Fruit fly (Drosophila melanogaster) whole organism, embryonic: Measurements from ENCODE around the gene Gr61a.

Source experiments
- CG14710 ChIP-seq: fragments of 200-800 bp; sonication (Bioruptor generic); optimal IDR thresholded peaks from 3 replicates; lab custom pipeline; 2019; ENCODE audit warnings: missing biosample characterization, mild to moderate bottlenecking, missing genetic modification characterization, moderate library complexity
- CG18476 ChIP-seq: fragments of 200-800 bp; sonication (Bioruptor generic); optimal IDR thresholded peaks from 2 replicates; lab custom pipeline; 2016; ENCODE audit warnings: missing biosample characterization, mild to moderate bottlenecking, missing genetic modification characterization
- CG7928 ChIP-seq: fragments of 200-800 bp; sonication (Bioruptor generic); optimal IDR thresholded peaks from 2 replicates; lab custom pipeline; 2017; ENCODE audit warnings: missing biosample characterization, mild to moderate bottlenecking, missing genetic modification characterization
- CG8765 ChIP-seq: fragments of 200-800 bp; sonication (Bioruptor generic); IDR thresholded peaks from 2 replicates; pipeline ENCODE4 v1.3.6; 2022; ENCODE audit warnings: missing biosample characterization, missing genetic modification characterization
- Dad ChIP-seq: fragments of 200-800 bp; sonication (Bioruptor generic); optimal IDR thresholded peaks from 3 replicates; lab custom pipeline; 2016; ENCODE audit warnings: missing biosample characterization, missing genetic modification characterization
- Fer3 ChIP-seq: fragments of 200-800 bp; sonication (Bioruptor generic); optimal IDR thresholded peaks from 2 replicates; lab custom pipeline; 2018; ENCODE audit warnings: missing biosample characterization, mild to moderate bottlenecking, missing genetic modification characterization, moderate library complexity
- eve ChIP-seq, 2 experiments: fragments of >200 bp; optimal IDR thresholded peaks; 2 replicates each; lab custom pipeline; 2017; ENCODE audit warnings: missing biosample characterization in 2 of 2, missing genetic modification characterization in 2 of 2
- exex ChIP-seq: fragments of 200-800 bp; sonication (Bioruptor generic); optimal IDR thresholded peaks from 4 replicates; lab custom pipeline; 2018; ENCODE audit warnings: missing biosample characterization, mild to moderate bottlenecking, missing genetic modification characterization, moderate library complexity
- stwl ChIP-seq: fragments of 200-800 bp; sonication (Bioruptor generic); optimal IDR thresholded peaks from 3 replicates; lab custom pipeline; 2018; ENCODE audit warnings: missing biosample characterization, mild to moderate bottlenecking, missing genetic modification characterization, moderate library complexity
- trem ChIP-seq: fragments of 200-800 bp; optimal IDR thresholded peaks from 3 replicates; lab custom pipeline; 2019; ENCODE audit warnings: missing biosample characterization, mild to moderate bottlenecking, missing genetic modification characterization, moderate library complexity
- tup ChIP-seq: fragments of 200-800 bp; sonication (Bioruptor generic); optimal IDR thresholded peaks from 2 replicates; lab custom pipeline; 2016; ENCODE audit warnings: missing biosample characterization, mild to moderate bottlenecking, missing genetic modification characterization, moderate library complexity
- zf30C ChIP-seq: fragments of 200-800 bp; sonication (Bioruptor generic); optimal IDR thresholded peaks from 3 replicates; lab custom pipeline; 2018; ENCODE audit warnings: missing biosample characterization, mild to moderate bottlenecking, missing genetic modification characterization

dm6 chr3L:820332-820731, 20.9 kb upstream of the Gr61a start:
- peak; percentile 28 for TF ChIP-seq zf30C (GFP tag; lab: Kevin White, UChicago)
- TF ChIP-seq CG7928 (GFP tag; lab: Kevin White, UChicago), result no peak
- no peak for TF ChIP-seq eve (GFP tag; optimal IDR thresholded peaks at IDR 0.05; lab: Kevin White, UChicago)
- peak; percentile 31 for TF ChIP-seq trem (tag; lab: Kevin White, UChicago)
- peak; percentile 65 for TF ChIP-seq Fer3 (tag; lab: Kevin White, UChicago)
- TF ChIP-seq exex, result no peak
- peak; percentile 53 for TF ChIP-seq CG14710
- TF ChIP-seq stwl (tag; lab: Kevin White, UChicago), result no peak
- peak; percentile 11 for TF ChIP-seq CG18476 (GFP tag; lab: Kevin White, UChicago)
- TF ChIP-seq tup, result no peak
- no peak for TF ChIP-seq Dad (GFP tag; lab: Kevin White, UChicago)
- TF ChIP-seq CG8765 (GFP tag; lab: Robert Waterston, UW), result peak; percentile 11; the same call in 1 of the 2 replicates
